Worm (Caenorhabditis elegans): Measurements from ENCODE around the gene H20J04.6.
A peak's percentile ranks its signal among the peaks of the same experiment; 100 is the strongest.

The H20J04.6 gene

DNA sequence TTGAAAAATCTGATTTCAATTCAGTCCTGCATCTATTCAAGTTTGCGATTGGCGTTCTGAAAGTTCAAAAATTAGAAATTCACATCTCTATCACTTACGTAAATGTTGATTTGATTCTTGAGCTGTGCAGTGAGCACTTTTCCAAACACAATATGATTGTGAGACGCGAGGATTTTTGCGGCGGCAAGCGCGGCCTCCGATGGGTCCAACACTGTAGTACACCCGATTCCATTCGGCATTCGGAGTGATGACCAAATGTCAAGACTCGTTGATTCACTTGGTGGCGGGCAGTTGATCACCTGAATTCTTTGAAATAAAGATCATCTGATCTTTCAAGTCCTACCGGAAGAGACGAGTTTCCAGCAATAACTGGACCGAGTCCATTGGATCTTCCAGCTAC, 46.7 kb downstream of the H20J04.6 start:
- TF ChIP-seq aha-1 (tag) (peak; percentile 96), Y75B8A.6 (GFP tag; IDR thresholded peaks at IDR 0.05) (no peak)

DNA sequence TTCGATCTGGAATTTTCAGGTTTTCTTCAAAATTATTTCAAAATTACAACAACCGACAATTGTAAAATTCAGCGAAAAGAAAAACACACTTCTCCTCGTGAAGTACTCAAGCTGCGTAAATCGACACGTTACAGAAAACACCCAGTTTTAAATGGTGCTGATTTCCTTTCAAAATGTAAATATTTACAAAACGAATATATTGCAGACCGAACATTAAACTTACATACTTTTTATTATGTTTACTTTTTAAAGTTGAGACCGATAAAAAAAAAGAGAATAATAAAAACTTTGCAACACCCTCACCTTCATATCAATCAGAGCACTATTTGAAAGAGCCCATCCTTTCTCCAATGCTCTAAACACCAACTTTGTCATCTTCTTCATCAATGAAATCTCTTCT, 47.8 kb downstream of the H20J04.6 start:
- TF ChIP-seq ceh-32 (tag; optimal IDR thresholded peaks at IDR 0.05; ENCODE audit: poor library complexity): no peak
- no peak for TF ChIP-seq daf-16 (GFP tag; optimal IDR thresholded peaks at IDR 0.05)
- peak; percentile 56 for TF ChIP-seq daf-16 (tag; optimal IDR thresholded peaks at IDR 0.05)

DNA sequence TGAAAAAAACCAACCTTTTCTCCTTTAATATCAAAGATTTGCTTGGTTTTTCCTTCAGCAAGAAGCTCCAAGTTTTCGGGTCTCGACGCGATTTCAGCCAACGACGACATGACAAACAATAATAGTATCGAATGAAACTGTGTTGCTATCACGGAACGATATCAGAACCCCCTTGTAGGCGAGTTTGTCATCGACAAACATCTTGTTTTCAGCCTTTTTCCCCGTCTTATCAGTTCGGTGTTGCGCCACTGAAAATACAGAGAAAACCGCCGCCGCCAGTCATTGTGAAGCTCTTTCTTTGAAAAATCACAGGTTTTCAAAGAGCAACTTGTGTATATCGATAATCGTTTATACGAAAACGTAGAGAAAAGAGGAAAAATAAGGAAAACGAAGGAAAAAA, 49.4 kb downstream of the H20J04.6 start, which contains the start of gene paic-1:
Gene paic-1, minus strand, starts transcription at position 120 of the 400 bp plus-strand sequence.
- TF ChIP-seq daf-16 (GFP tag; optimal IDR thresholded peaks at IDR 0.05) (no peak), daf-16 (tag; optimal IDR thresholded peaks at IDR 0.05) (peak; percentile 82), T26A8.4 (GFP tag; IDR thresholded peaks at IDR 0.05) (peak; percentile 27; the same call in 1 of the 2 replicates), F44E2.7 (GFP tag; IDR thresholded peaks at IDR 0.05) (no peak), dve-1 (tag; optimal IDR thresholded peaks at IDR 0.05; ENCODE audit: insufficient read depth) (peak; percentile 30), nhr-102 (tag; optimal IDR thresholded peaks at IDR 0.05) (no peak), fos-1 (tag; optimal IDR thresholded peaks at IDR 0.05) (no peak), hlh-11 (tag; optimal IDR thresholded peaks at IDR 0.05) (peak; percentile 16), unc-62 (GFP tag; optimal IDR thresholded peaks at IDR 0.05 in 1 of 2) (no peak), unc-62 (tag; optimal IDR thresholded peaks at IDR 0.05) (no peak), dmd-8 (GFP tag; IDR thresholded peaks at IDR 0.05) (0 out of 2 replicates have a peak, but pooled peaks have one; percentile 18), ama-1 (optimal IDR thresholded peaks at IDR 0.05) (peak; percentile 80), nhr-6 (tag; optimal IDR thresholded peaks at IDR 0.05) (no peak), zip-2 (tag; optimal IDR thresholded peaks at IDR 0.05) (peak; percentile 41), F49E8.2 (tag; optimal IDR thresholded peaks at IDR 0.05; ENCODE audit: borderline replicate concordance) (peak; percentile 19), nhr-28 (tag; optimal IDR thresholded peaks at IDR 0.05) (peak; percentile 37), dpl-1 (GFP tag; optimal IDR thresholded peaks at IDR 0.05) (no peak), mes-2 (tag; optimal IDR thresholded peaks at IDR 0.05; ENCODE audit: poor library complexity, severe bottlenecking) (peak; percentile 54), mdl-1 (tag; optimal IDR thresholded peaks at IDR 0.05) (no peak), mep-1 (tag; optimal IDR thresholded peaks at IDR 0.05) (peak; percentile 50), daf-19 (GFP tag; conservative IDR thresholded peaks at IDR 0.05) (no peak), nhr-48 (tag; optimal IDR thresholded peaks at IDR 0.05) (no peak), nhr-11 (tag; optimal IDR thresholded peaks at IDR 0.05) (no peak), daf-8 (GFP tag; IDR thresholded peaks at IDR 0.05) (no peak)

DNA sequence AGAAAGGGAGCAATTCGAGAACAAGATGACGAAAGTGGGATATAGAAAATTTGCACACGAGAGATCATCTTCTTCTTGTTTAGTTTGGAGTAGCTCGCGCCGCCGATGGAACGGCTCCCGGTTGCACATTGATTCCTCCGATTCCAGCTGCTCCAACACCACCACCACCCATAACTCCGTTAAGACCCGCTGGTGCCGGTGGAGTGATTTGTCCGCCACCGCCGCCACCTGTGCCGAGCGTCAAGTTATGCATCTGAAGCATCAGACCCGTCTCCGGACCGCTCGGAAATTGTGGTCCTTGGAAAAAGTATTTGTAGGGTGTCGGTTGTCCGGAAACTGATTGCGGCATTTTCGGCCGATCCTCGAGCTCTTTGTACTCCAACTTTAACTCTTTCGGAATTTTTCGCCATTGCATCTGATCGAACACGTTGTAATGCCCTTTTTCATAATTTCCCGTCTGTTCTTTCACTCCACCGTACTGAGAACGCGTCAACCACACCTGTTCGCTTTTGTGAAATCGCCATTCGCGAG, 49.9 kb downstream of the H20J04.6 start:
- TF ChIP-seq D1046.2 (GFP tag; IDR thresholded peaks at IDR 0.05) (0 out of 2 replicates have a peak, but pooled peaks have one; percentile 54), nhr-77 (tag; optimal IDR thresholded peaks at IDR 0.05) (no peak), vab-7 (GFP tag; IDR thresholded peaks at IDR 0.05) (no peak), ceh-62 (tag; optimal IDR thresholded peaks at IDR 0.05) (no peak), fos-1 (tag; optimal IDR thresholded peaks at IDR 0.05) (no peak), mdt-29 (GFP tag; IDR thresholded peaks at IDR 0.05) (no peak), dmd-8 (GFP tag; IDR thresholded peaks at IDR 0.05) (no peak), zfp-2 (tag; optimal IDR thresholded peaks at IDR 0.05) (no peak), dmd-9 (GFP tag; IDR thresholded peaks at IDR 0.05) (0 out of 2 replicates have a peak, but pooled peaks have one; percentile 61), F26F4.8 (GFP tag; conservative IDR thresholded peaks at IDR 0.05) (0 out of 2 replicates have a peak, but pooled peaks have one; percentile 23), ZK337.2 (GFP tag; IDR thresholded peaks at IDR 0.05) (no peak), daf-8 (GFP tag; IDR thresholded peaks at IDR 0.05) (no peak), daf-12 (tag; optimal IDR thresholded peaks at IDR 0.05) (no peak), fkh-10 (GFP tag; optimal IDR thresholded peaks at IDR 0.05) (no peak), unc-130 (GFP tag; optimal IDR thresholded peaks at IDR 0.05) (no peak), set-16 (GFP tag; IDR thresholded peaks at IDR 0.05) (peak; percentile 81), nhr-48 (tag; optimal IDR thresholded peaks at IDR 0.05) (no peak), aha-1 (tag) (peak; percentile 70), nhr-102 (tag; optimal IDR thresholded peaks at IDR 0.05) (no peak)
